Worm (Caenorhabditis elegans) whole organism, early embryonic: ENCODE measurements around the gene C04E7.5.

ENCODE experiments used
- ama-1 ChIP-seq: fragments of 150-350 bp; optimal IDR thresholded peaks from 2 replicates; lab custom pipeline; 2014
- tbx-11 ChIP-seq: fragments of 200-800 bp; sonication (Bioruptor generic); IDR thresholded peaks from 2 replicates; pipeline ENCODE4 v1.3.6; 2022; ENCODE audit warnings: missing genetic modification characterization, missing compliant biosample characterization

DNA sequence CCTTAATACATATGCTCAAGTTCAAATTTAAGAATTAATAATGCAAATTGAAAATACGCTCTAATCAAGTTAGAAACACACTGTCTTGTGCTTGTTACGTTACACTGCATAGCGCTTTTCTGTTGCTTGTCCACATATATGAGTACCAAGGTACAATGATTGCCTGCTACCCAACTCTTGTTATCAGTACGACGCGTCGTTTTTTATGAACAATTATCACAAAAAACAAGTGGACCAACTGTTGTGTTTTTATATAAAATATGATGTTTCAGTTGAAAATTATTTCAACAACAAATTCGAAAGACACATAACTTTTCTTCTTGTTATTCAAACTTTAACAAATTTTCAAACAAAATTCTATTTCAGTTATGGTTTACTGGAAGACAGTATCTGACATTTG is 47.7 kb upstream of the C04E7.5 start, which contains the start of gene M02E1.4:
- TF ChIP-seq tbx-11 (no peak), ama-1 (no peak)
